Worm (Caenorhabditis elegans) whole organism, L4 larva: ENCODE results near the gene plk-3.

Experiments used
- T20F7.1 ChIP-seq: fragments of 200-800 bp; sonication (Bioruptor generic); optimal IDR thresholded peaks from 2 replicates; lab custom pipeline; 2018; ENCODE audit warnings: mild to moderate bottlenecking, missing genetic modification characterization, missing compliant biosample characterization
- ceh-28 ChIP-seq: fragments of 150-350 bp; optimal IDR thresholded peaks from 2 replicates; lab custom pipeline; 2014; ENCODE audit warnings: missing biosample characterization, missing genetic modification reagents, missing genetic modification characterization
- daf-16 ChIP-seq, 3 experiments: sonication (generic microtip); optimal IDR thresholded peaks; 2 replicates each; lab custom pipeline; 2016 to 2017; ENCODE audit warnings: missing genetic modification characterization in 3 of 3, missing genetic modification reagents in 3 of 3, mild to moderate bottlenecking in 2 of 3, missing compliant biosample characterization in 2 of 3, missing biosample characterization in 1 of 3, moderate library complexity in 1 of 3
- fkh-10 ChIP-seq: fragments of 150-350 bp; optimal IDR thresholded peaks from 2 replicates; lab custom pipeline; 2014; ENCODE audit warnings: missing biosample characterization, missing genetic modification reagents, missing genetic modification characterization
- nhr-25 ChIP-seq: sonication (generic microtip); optimal IDR thresholded peaks from 2 replicates; lab custom pipeline; 2017; ENCODE audit warnings: missing genetic modification characterization, mild to moderate bottlenecking, missing compliant biosample characterization, antibody characterized with exemption, moderate library complexity, borderline replicate concordance; ENCODE audit not compliant: insufficient read depth
- nhr-41 ChIP-seq: fragments of 200-800 bp; sonication (Bioruptor generic); IDR thresholded peaks from 2 replicates; pipeline ENCODE4 v1.3.6; 2022; ENCODE audit warnings: missing genetic modification reagents, missing genetic modification characterization, missing compliant biosample characterization
- nhr-76 ChIP-seq: fragments of 150-350 bp; optimal IDR thresholded peaks from 2 replicates; lab custom pipeline; 2014; ENCODE audit warnings: missing biosample characterization, missing genetic modification characterization
- sdz-12 ChIP-seq: fragments of 200-800 bp; sonication (Bioruptor generic); optimal IDR thresholded peaks from 2 replicates; lab custom pipeline; 2018; ENCODE audit warnings: mild to moderate bottlenecking, missing genetic modification characterization, missing compliant biosample characterization
- skn-1 ChIP-seq: fragments of 150-350 bp; optimal IDR thresholded peaks from 2 replicates; lab custom pipeline; 2014; ENCODE audit warnings: missing biosample characterization, missing genetic modification characterization
- unc-39 ChIP-seq: sonication (generic microtip); optimal IDR thresholded peaks from 2 replicates; lab custom pipeline; 2017; ENCODE audit warnings: missing biosample characterization, missing genetic modification characterization
- zag-1 ChIP-seq: fragments of 150-350 bp; optimal IDR thresholded peaks from 2 replicates; lab custom pipeline; 2014; ENCODE audit warnings: missing biosample characterization, missing genetic modification characterization
- zfp-3 ChIP-seq: fragments of 200-800 bp; sonication (Bioruptor generic); conservative IDR thresholded peaks from 2 replicates; pipeline ENCODE4 v1.3.6; 2022; ENCODE audit warnings: missing genetic modification reagents, missing genetic modification characterization, missing compliant biosample characterization
- ztf-11 ChIP-seq: fragments of 150-350 bp; optimal IDR thresholded peaks from 2 replicates; lab custom pipeline; 2014; ENCODE audit warnings: missing biosample characterization, missing genetic modification characterization

- TF ChIP-seq zag-1 (tag; lab: Kevin White, UChicago) = no peak
- no peak for TF ChIP-seq nhr-41 (GFP tag; lab: Robert Waterston, UW)
- TF ChIP-seq nhr-76 (tag; lab: Kevin White, UChicago) = no peak
- no peak for TF ChIP-seq ceh-28
- TF ChIP-seq T20F7.1 (GFP tag; lab: Kevin White, UChicago) = no peak
- TF ChIP-seq ztf-11 = no peak
- TF ChIP-seq nhr-25 (tag; lab: Kevin White, UChicago) = peak; percentile 27
- TF ChIP-seq fkh-10 (GFP tag; lab: Kevin White, UChicago) = no peak
- no peak for TF ChIP-seq sdz-12 (GFP tag; lab: Kevin White, UChicago)
- TF ChIP-seq daf-16 (GFP tag; optimal IDR thresholded peaks at IDR 0.05; lab: Kevin White, UChicago) = no peak
- peak; percentile 62 for TF ChIP-seq daf-16 (tag; optimal IDR thresholded peaks at IDR 0.05; lab: Kevin White, UChicago)
- no peak for TF ChIP-seq skn-1
- no peak for TF ChIP-seq zfp-3
- TF ChIP-seq unc-39 = no peak
Measured at ce11 chrIV:7487554-7488456, 14.8 kb upstream of the plk-3 start, which contains the start of the genes his-60 and his-59.
